Fruit fly (Drosophila melanogaster) whole organism, embryonic: ENCODE data around the gene Kdm3.

ENCODE experiments used
- ATbp ChIP-seq: fragments of 200-800 bp; sonication (Bioruptor generic); optimal IDR thresholded peaks from 2 replicates; lab custom pipeline; 2017; ENCODE audit warnings: missing biosample characterization, mild to moderate bottlenecking, missing genetic modification characterization, missing genetic modification reagents
- CG10565 ChIP-seq: fragments of 200-800 bp; sonication (Bioruptor generic); optimal IDR thresholded peaks from 3 replicates; lab custom pipeline; 2016; ENCODE audit warnings: missing biosample characterization, mild to moderate bottlenecking, missing genetic modification characterization
- CG12219 ChIP-seq: fragments of 200-800 bp; sonication (Bioruptor generic); optimal IDR thresholded peaks from 3 replicates; lab custom pipeline; 2018; ENCODE audit warnings: missing biosample characterization, mild to moderate bottlenecking, missing genetic modification characterization
- CG13123 ChIP-seq: fragments of 200-800 bp; sonication (Bioruptor generic); optimal IDR thresholded peaks from 2 replicates; lab custom pipeline; 2016; ENCODE audit warnings: missing biosample characterization, missing genetic modification characterization
- CG13624 ChIP-seq: fragments of 200-800 bp; sonication (Bioruptor generic); optimal IDR thresholded peaks from 2 replicates; lab custom pipeline; 2016; ENCODE audit warnings: missing biosample characterization, missing genetic modification characterization
- CG14667 ChIP-seq: fragments of 200-800 bp; sonication (Bioruptor generic); IDR thresholded peaks from 2 replicates; pipeline ENCODE4 v1.3.6; 2022; ENCODE audit warnings: missing biosample characterization, missing genetic modification characterization
- CG17829 ChIP-seq: fragments of 200-800 bp; optimal IDR thresholded peaks from 2 replicates; lab custom pipeline; 2019; ENCODE audit warnings: missing biosample characterization, mild to moderate bottlenecking, missing genetic modification characterization, moderate library complexity
- CG2678 ChIP-seq: fragments of 200-800 bp; sonication (Bioruptor generic); optimal IDR thresholded peaks from 3 replicates; lab custom pipeline; 2019; ENCODE audit warnings: missing biosample characterization, mild to moderate bottlenecking, missing genetic modification characterization, moderate library complexity
- CG30431 ChIP-seq: fragments of 200-800 bp; sonication (Bioruptor generic); optimal IDR thresholded peaks from 2 replicates; lab custom pipeline; 2017; ENCODE audit warnings: missing biosample characterization, missing genetic modification characterization
- CG33213 ChIP-seq: fragments of 200-800 bp; sonication (Bioruptor generic); optimal IDR thresholded peaks from 3 replicates; lab custom pipeline; 2016; ENCODE audit warnings: missing biosample characterization, missing genetic modification characterization
- CG5245 ChIP-seq: fragments of 200-800 bp; sonication (Bioruptor generic); optimal IDR thresholded peaks from 3 replicates; lab custom pipeline; 2016; ENCODE audit warnings: missing biosample characterization, missing genetic modification characterization
- CG7556 ChIP-seq: fragments of 200-800 bp; sonication (Bioruptor generic); optimal IDR thresholded peaks from 2 replicates; lab custom pipeline; 2017; ENCODE audit warnings: missing biosample characterization, mild to moderate bottlenecking, missing genetic modification characterization
- CG8478 ChIP-seq: fragments of >200 bp; optimal IDR thresholded peaks from 2 replicates; lab custom pipeline; 2018
- CG9437 ChIP-seq: fragments of 200-800 bp; sonication (Bioruptor generic); optimal IDR thresholded peaks from 2 replicates; lab custom pipeline; 2018; ENCODE audit warnings: missing biosample characterization, mild to moderate bottlenecking, missing genetic modification characterization
- Camta ChIP-seq: fragments of 200-800 bp; sonication (Bioruptor generic); optimal IDR thresholded peaks from 2 replicates; lab custom pipeline; 2016; ENCODE audit warnings: missing biosample characterization, missing genetic modification characterization
- Dad ChIP-seq: fragments of 200-800 bp; sonication (Bioruptor generic); optimal IDR thresholded peaks from 3 replicates; lab custom pipeline; 2016; ENCODE audit warnings: missing biosample characterization, missing genetic modification characterization
- Dbx ChIP-seq: fragments of 200-800 bp; sonication (Bioruptor generic); IDR thresholded peaks from 3 replicates; pipeline ENCODE4 v1.3.6; 2022; ENCODE audit warnings: missing biosample characterization, missing genetic modification characterization
- Fer2 ChIP-seq: fragments of 200-800 bp; sonication (Bioruptor generic); optimal IDR thresholded peaks from 2 replicates; lab custom pipeline; 2018; ENCODE audit warnings: missing biosample characterization, mild to moderate bottlenecking, missing genetic modification characterization, moderate library complexity
- Hey ChIP-seq: fragments of 200-800 bp; sonication (Bioruptor generic); optimal IDR thresholded peaks from 3 replicates; lab custom pipeline; 2018; ENCODE audit warnings: missing biosample characterization, mild to moderate bottlenecking, missing genetic modification characterization
- Hr3 ChIP-seq: fragments of 200-800 bp; sonication (Bioruptor generic); optimal IDR thresholded peaks from 3 replicates; lab custom pipeline; 2016; ENCODE audit warnings: missing biosample characterization, missing genetic modification characterization
- Hr51 ChIP-seq, 2 experiments: fragments of 200-800 bp; sonication (Bioruptor generic); optimal IDR thresholded peaks; 2 replicates in 1 of 2; 3 replicates in 1 of 2; lab custom pipeline; 2016 to 2018; ENCODE audit warnings: missing biosample characterization in 2 of 2, missing genetic modification characterization in 2 of 2, mild to moderate bottlenecking in 1 of 2, moderate library complexity in 1 of 2
- Hsf ChIP-seq: fragments of 200-800 bp; sonication (Bioruptor generic); optimal IDR thresholded peaks from 3 replicates; lab custom pipeline; 2016; ENCODE audit warnings: missing biosample characterization, missing genetic modification characterization
- MTF-1 ChIP-seq: fragments of 200-800 bp; sonication (Bioruptor generic); optimal IDR thresholded peaks from 2 replicates; lab custom pipeline; 2018; ENCODE audit warnings: missing biosample characterization, mild to moderate bottlenecking, missing genetic modification characterization, borderline replicate concordance
- NC2β ChIP-seq: fragments of 200-800 bp; sonication (Bioruptor generic); optimal IDR thresholded peaks from 2 replicates; lab custom pipeline; 2016; ENCODE audit warnings: missing biosample characterization, missing genetic modification characterization
- NK7.1 ChIP-seq: fragments of 200-800 bp; sonication (Bioruptor generic); optimal IDR thresholded peaks from 3 replicates; lab custom pipeline; 2016; ENCODE audit warnings: missing biosample characterization, missing genetic modification characterization
- Nf-YA ChIP-seq: fragments of 200-800 bp; sonication (Bioruptor generic); IDR thresholded peaks from 2 replicates; pipeline ENCODE4 v1.3.6; 2022; ENCODE audit warnings: missing biosample characterization, missing genetic modification characterization
- Nf-YB ChIP-seq: fragments of 200-800 bp; sonication (Bioruptor generic); optimal IDR thresholded peaks from 3 replicates; lab custom pipeline; 2019; ENCODE audit warnings: missing biosample characterization, mild to moderate bottlenecking, missing genetic modification characterization, moderate library complexity
- Sox100B ChIP-seq: fragments of 200-800 bp; sonication (Bioruptor generic); optimal IDR thresholded peaks from 3 replicates; lab custom pipeline; 2018; ENCODE audit warnings: missing biosample characterization, mild to moderate bottlenecking, missing genetic modification characterization
- Sox102F ChIP-seq: fragments of 200-800 bp; sonication (Bioruptor generic); optimal IDR thresholded peaks from 2 replicates; lab custom pipeline; 2018; ENCODE audit warnings: missing biosample characterization, mild to moderate bottlenecking, missing genetic modification characterization, moderate library complexity
- Spps ChIP-seq: fragments of 200-800 bp; sonication (Bioruptor generic); optimal IDR thresholded peaks from 2 replicates; lab custom pipeline; 2018; ENCODE audit warnings: missing biosample characterization, mild to moderate bottlenecking, missing genetic modification characterization
- Ssrp ChIP-seq: fragments of 200-800 bp; sonication (Bioruptor generic); optimal IDR thresholded peaks from 2 replicates; lab custom pipeline; 2018; ENCODE audit warnings: missing biosample characterization, mild to moderate bottlenecking, missing genetic modification characterization, moderate library complexity
- ase ChIP-seq: fragments of 200-800 bp; sonication (Bioruptor generic); IDR thresholded peaks from 3 replicates; pipeline ENCODE4 v1.3.6; 2022; ENCODE audit warnings: missing biosample characterization, missing genetic modification characterization
- bab2 ChIP-seq: fragments of 200-800 bp; sonication (Bioruptor generic); optimal IDR thresholded peaks from 2 replicates; lab custom pipeline; 2016; ENCODE audit warnings: missing biosample characterization, missing genetic modification characterization
- ewg ChIP-seq: fragments of 200-800 bp; sonication (Bioruptor generic); optimal IDR thresholded peaks from 3 replicates; lab custom pipeline; 2017; ENCODE audit warnings: mild to moderate bottlenecking, missing biosample characterization, missing genetic modification reagents, missing genetic modification characterization
- exex ChIP-seq: fragments of 200-800 bp; sonication (Bioruptor generic); optimal IDR thresholded peaks from 4 replicates; lab custom pipeline; 2018; ENCODE audit warnings: missing biosample characterization, mild to moderate bottlenecking, missing genetic modification characterization, moderate library complexity
- gce ChIP-seq: fragments of 200-800 bp; sonication (Bioruptor generic); IDR thresholded peaks from 3 replicates; pipeline ENCODE4 v1.3.6; 2022; ENCODE audit warnings: missing biosample characterization, missing genetic modification characterization
- jing ChIP-seq: fragments of 200-800 bp; sonication (Bioruptor generic); optimal IDR thresholded peaks from 2 replicates; lab custom pipeline; 2018; ENCODE audit warnings: missing biosample characterization, mild to moderate bottlenecking, missing genetic modification characterization
- klu ChIP-seq: fragments of 200-800 bp; sonication (Bioruptor generic); IDR thresholded peaks from 2 replicates; pipeline ENCODE4 v1.3.6; 2022; ENCODE audit warnings: missing biosample characterization, missing genetic modification characterization
- knrl ChIP-seq: fragments of 200-800 bp; sonication (Bioruptor generic); IDR thresholded peaks from 3 replicates; pipeline ENCODE4 v1.3.6; 2022; ENCODE audit warnings: missing biosample characterization, missing genetic modification characterization; ENCODE audit not compliant: partially characterized antibody
- nerfin-2 ChIP-seq: fragments of 200-800 bp; sonication (Bioruptor generic); IDR thresholded peaks from 2 replicates; pipeline ENCODE4 v1.3.6; 2022; ENCODE audit warnings: missing biosample characterization, missing genetic modification characterization; ENCODE audit not compliant: partially characterized antibody
- nmo ChIP-seq: fragments of 200-800 bp; sonication (Bioruptor generic); optimal IDR thresholded peaks from 2 replicates; lab custom pipeline; 2018; ENCODE audit warnings: missing biosample characterization, mild to moderate bottlenecking, missing genetic modification characterization, moderate library complexity
- onecut ChIP-seq: fragments of 200-800 bp; sonication (Bioruptor generic); IDR thresholded peaks from 2 replicates; pipeline ENCODE4 v1.3.6; 2022; ENCODE audit warnings: missing biosample characterization, missing genetic modification characterization
- pb ChIP-seq: fragments of 200-800 bp; sonication (Bioruptor generic); optimal IDR thresholded peaks from 3 replicates; lab custom pipeline; 2016; ENCODE audit warnings: missing biosample characterization, missing genetic modification characterization
- pho ChIP-seq: fragments of 200-800 bp; sonication (Bioruptor generic); optimal IDR thresholded peaks from 2 replicates; lab custom pipeline; 2016; ENCODE audit warnings: missing biosample characterization, missing genetic modification characterization
- pum ChIP-seq: fragments of 200-800 bp; sonication (Bioruptor generic); optimal IDR thresholded peaks from 2 replicates; lab custom pipeline; 2016; ENCODE audit warnings: missing biosample characterization, missing genetic modification characterization
- repo ChIP-seq: fragments of 200-800 bp; sonication (Bioruptor generic); optimal IDR thresholded peaks from 2 replicates; lab custom pipeline; 2016; ENCODE audit warnings: missing biosample characterization, missing genetic modification characterization
- sc ChIP-seq, 3 experiments: fragments of >200 bp in 2 of 3; fragments of 200-800 bp in 1 of 3; sonication (Bioruptor generic) in 1 of 3; optimal IDR thresholded peaks; 2 replicates in 2 of 3; 3 replicates in 1 of 3; lab custom pipeline; 2017; ENCODE audit warnings: mild to moderate bottlenecking in 1 of 3, missing biosample characterization in 1 of 3, missing genetic modification characterization in 1 of 3, missing genetic modification reagents in 1 of 3
- sna ChIP-seq: fragments of 200-800 bp; sonication (Bioruptor generic); IDR thresholded peaks from 2 replicates; pipeline ENCODE4 v1.3.6; 2022; ENCODE audit warnings: missing biosample characterization, missing genetic modification characterization; ENCODE audit not compliant: partially characterized antibody
- yki ChIP-seq: fragments of >200 bp; optimal IDR thresholded peaks from 3 replicates; lab custom pipeline; 2018

Gene Kdm3

DNA sequence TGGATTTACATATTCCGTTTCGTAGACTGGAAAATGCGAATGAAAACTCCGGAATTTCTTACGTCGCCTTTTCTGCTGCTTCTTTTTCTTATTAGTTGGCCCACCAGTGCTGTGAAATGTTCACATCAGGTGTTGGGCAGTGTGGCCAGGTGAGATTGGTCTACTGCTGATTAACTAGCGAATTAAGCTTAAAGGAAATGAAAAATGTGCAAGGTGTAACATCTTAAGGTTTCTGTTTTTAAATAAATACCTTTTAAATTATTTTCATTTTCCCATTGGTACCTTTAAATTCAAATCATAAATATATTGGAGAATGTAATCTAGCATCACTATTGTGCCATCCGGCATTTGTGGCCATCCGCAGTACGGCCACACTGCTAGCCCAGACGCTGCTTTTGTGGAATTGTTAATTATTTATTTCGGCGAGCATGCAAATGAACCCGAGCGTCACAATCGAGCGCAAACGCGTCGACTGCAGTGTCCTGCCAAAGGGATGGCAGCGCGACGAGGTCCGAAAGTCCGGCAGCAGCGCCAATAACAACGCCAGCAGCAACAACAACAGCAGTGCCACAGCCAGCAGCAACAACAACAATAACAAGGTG, 43.7 kb downstream of the Kdm3 start, which contains the start of the genes AP-1mu and MBD-like (continued):
- TF ChIP-seq onecut (GFP tag; lab: Robert Waterston, UW) (peak; percentile 7; the same call in 1 of the 2 replicates), repo (no peak), jing (GFP tag; lab: Kevin White, UChicago) (no peak), CG14667 (peak; percentile 43), CG30431 (GFP tag; lab: Kevin White, UChicago) (peak; percentile 31), exex (tag; lab: Kevin White, UChicago) (no peak), Hey (tag; lab: Kevin White, UChicago) (no peak), Fer2 (tag; lab: Kevin White, UChicago) (peak; percentile 11), sna (GFP tag; lab: Robert Waterston, UW) (0 out of 2 replicates have a peak, but pooled peaks have one; percentile 38), CG17829 (tag; lab: Kevin White, UChicago) (peak; percentile 57), pum (GFP tag; lab: Kevin White, UChicago) (peak; percentile 57), Camta (GFP tag; lab: Kevin White, UChicago) (peak; percentile 74), NK7.1 (GFP tag; lab: Kevin White, UChicago) (no peak), yki (lab: Kevin White, UChicago) (no peak), Hsf (GFP tag; lab: Kevin White, UChicago) (peak; percentile 77), NC2β (peak; percentile 76), CG9437 (GFP tag; lab: Kevin White, UChicago) (peak; percentile 62), CG8478 (lab: Kevin White, UChicago) (no peak), CG2678 (tag; lab: Kevin White, UChicago) (peak; percentile 64), nerfin-2 (GFP tag; lab: Robert Waterston, UW) (no peak), Nf-YB (GFP tag; lab: Kevin White, UChicago) (peak; percentile 18), bab2 (GFP tag; lab: Kevin White, UChicago) (peak; percentile 62), CG7556 (GFP tag; lab: Kevin White, UChicago) (peak; percentile 46), Nf-YA (GFP tag; lab: Robert Waterston, UW) (no peak), Sox100B (GFP tag; lab: Kevin White, UChicago) (no peak), CG10565 (no peak), Spps (tag; lab: Kevin White, UChicago) (no peak), nmo (GFP tag; lab: Kevin White, UChicago) (peak; percentile 74), Dad (GFP tag; lab: Kevin White, UChicago) (peak; percentile 49), Ssrp (tag; lab: Kevin White, UChicago) (peak; percentile 54), MTF-1 (no peak), pho (GFP tag; lab: Kevin White, UChicago) (peak; percentile 68), klu (peak; percentile 41; the same call in 1 of the 2 replicates), sc (optimal IDR thresholded peaks at IDR 0.05; lab: Kevin White, UChicago) (no peak), sc (GFP tag; optimal IDR thresholded peaks at IDR 0.05; lab: Kevin White, UChicago) (peak; percentile 30), CG33213 (GFP tag; lab: Kevin White, UChicago) (peak; percentile 53), ewg (peak; percentile 58), CG5245 (GFP tag; lab: Kevin White, UChicago) (no peak), knrl (GFP tag; lab: Robert Waterston, UW) (peak; percentile 42; the same call in 1 of the 3 replicates), CG13624 (GFP tag; lab: Kevin White, UChicago) (peak; percentile 55), Hr51 (GFP tag; optimal IDR thresholded peaks at IDR 0.05; lab: Kevin White, UChicago) (peak in 1 of 2 experiments; percentile 65), Sox102F (GFP tag; lab: Kevin White, UChicago) (no peak), gce (GFP tag; lab: Robert Waterston, UW) (no peak), Hr3 (peak; percentile 66), CG13123 (GFP tag; lab: Kevin White, UChicago) (peak; percentile 64), ase (GFP tag; lab: Robert Waterston, UW) (0 out of 3 replicates have a peak, but pooled peaks have one; percentile 7), pb (peak; percentile 9), CG12219 (GFP tag; lab: Kevin White, UChicago) (no peak), Dbx (GFP tag; lab: Robert Waterston, UW) (peak; percentile 12; the same call in 1 of the 3 replicates), ATbp (no peak)
